Fruit fly (Drosophila melanogaster): ENCODE results near the gene Plzf.

Gene Plzf

dm6 chr2L:12020735-12021134, 28.0 kb downstream of the Plzf start, which contains the start of gene Wdr81:
Gene Wdr81, minus strand, starts transcription at chr2L:12020960.
- no peak for TF ChIP-seq usp (GFP tag; optimal IDR thresholded peaks at IDR 0.05)
- no peak for TF ChIP-seq Rel (GFP tag; optimal IDR thresholded peaks at IDR 0.05)
- TF ChIP-seq Rel (tag; optimal IDR thresholded peaks at IDR 0.05): peak; percentile 26

- peak; percentile 78 for TF ChIP-seq Hnf4 (GFP tag; optimal IDR thresholded peaks at IDR 0.05)
- TF ChIP-seq OdsH (GFP tag; optimal IDR thresholded peaks at IDR 0.05): peak; percentile 1
- peak; percentile 31 for TF ChIP-seq HLH106 (tag; optimal IDR thresholded peaks at IDR 0.05)
- TF ChIP-seq sv (GFP tag; optimal IDR thresholded peaks at IDR 0.05): no peak
- peak; percentile 83 for TF ChIP-seq psq (GFP tag; optimal IDR thresholded peaks at IDR 0.05)
- peak; percentile 4 for TF ChIP-seq woc (GFP tag; optimal IDR thresholded peaks at IDR 0.05)
- peak; percentile 27 to 31 for TF ChIP-seq dl (GFP tag; optimal IDR thresholded peaks at IDR 0.05; ENCODE audit: insufficient read depth in 1 of 2, partially characterized antibody in 2 of 2)
- TF ChIP-seq Rel (GFP tag; optimal IDR thresholded peaks at IDR 0.05): no peak
- peak; percentile 90 for TF ChIP-seq Rel (tag; optimal IDR thresholded peaks at IDR 0.05)
- peak; percentile 24 for TF ChIP-seq h (GFP tag; optimal IDR thresholded peaks at IDR 0.05)
- peak; percentile 6 for TF ChIP-seq Sp1 (GFP tag; optimal IDR thresholded peaks at IDR 0.05)
- no peak for TF ChIP-seq Hr83 (GFP tag; optimal IDR thresholded peaks at IDR 0.05; ENCODE audit: poor library complexity, severe bottlenecking)
- TF ChIP-seq Dfd (GFP tag; optimal IDR thresholded peaks at IDR 0.05): no peak
- peak; percentile 11 for TF ChIP-seq fru (GFP tag; optimal IDR thresholded peaks at IDR 0.05)
- peak in 1 of 2 experiments; percentile 9 for TF ChIP-seq foxo (GFP tag; optimal IDR thresholded peaks at IDR 0.05)
- no peak for TF ChIP-seq N (GFP tag; optimal IDR thresholded peaks at IDR 0.05)
- TF ChIP-seq CG32264 (GFP tag; optimal IDR thresholded peaks at IDR 0.05): no peak
Observed at dm6 chr2L:12013741-12014393, 34.9 kb downstream of the Plzf start.

dm6 chr2L:12013243-12013642, 35.5 kb downstream of the Plzf start:
- TF ChIP-seq foxo (GFP tag; optimal IDR thresholded peaks at IDR 0.05): no peak
- no peak for TF ChIP-seq br (GFP tag; optimal IDR thresholded peaks at IDR 0.05)
- TF ChIP-seq usp (GFP tag; optimal IDR thresholded peaks at IDR 0.05): no peak
- peak; percentile 5 for TF ChIP-seq sage (GFP tag; optimal IDR thresholded peaks at IDR 0.05)
- no peak for TF ChIP-seq dsf (GFP tag; optimal IDR thresholded peaks at IDR 0.05; ENCODE audit: borderline replicate concordance)
- TF ChIP-seq Sp1 (GFP tag; optimal IDR thresholded peaks at IDR 0.05): no peak
- no peak for TF ChIP-seq Mio (GFP tag; optimal IDR thresholded peaks at IDR 0.05)
- TF ChIP-seq ey (GFP tag; optimal IDR thresholded peaks at IDR 0.05): peak; percentile 48
- no peak for TF ChIP-seq psq (GFP tag; optimal IDR thresholded peaks at IDR 0.05)
- TF ChIP-seq HLH106 (tag; optimal IDR thresholded peaks at IDR 0.05): peak; percentile 28
- TF ChIP-seq h (GFP tag; optimal IDR thresholded peaks at IDR 0.05): peak; percentile 43
- TF ChIP-seq rgr (GFP tag; optimal IDR thresholded peaks at IDR 0.05): peak; percentile 40
- TF ChIP-seq CG9705 (GFP tag; optimal IDR thresholded peaks at IDR 0.05): peak; percentile 32
- TF ChIP-seq N (GFP tag; optimal IDR thresholded peaks at IDR 0.05): no peak
- no peak for TF ChIP-seq Myc (optimal IDR thresholded peaks at IDR 0.05)
- no peak for TF ChIP-seq CrebA (GFP tag; optimal IDR thresholded peaks at IDR 0.05; ENCODE audit: borderline replicate concordance)
- TF ChIP-seq Hnf4 (GFP tag; optimal IDR thresholded peaks at IDR 0.05): peak; percentile 26
- TF ChIP-seq Dfd (GFP tag; optimal IDR thresholded peaks at IDR 0.05): no peak
- TF ChIP-seq Hr83 (GFP tag; optimal IDR thresholded peaks at IDR 0.05; ENCODE audit: poor library complexity, severe bottlenecking): peak; percentile 55
- TF ChIP-seq fru (GFP tag; optimal IDR thresholded peaks at IDR 0.05): peak; percentile 46

- TF ChIP-seq Mio (GFP tag; optimal IDR thresholded peaks at IDR 0.05) (no peak), CG32264 (GFP tag; optimal IDR thresholded peaks at IDR 0.05) (peak; percentile 60), pan (optimal IDR thresholded peaks at IDR 0.05) (no peak), OdsH (GFP tag; optimal IDR thresholded peaks at IDR 0.05) (peak; percentile 74), woc (GFP tag; optimal IDR thresholded peaks at IDR 0.05) (peak; percentile 91), br (GFP tag; optimal IDR thresholded peaks at IDR 0.05) (peak; percentile 87), Hr78 (GFP tag; optimal IDR thresholded peaks at IDR 0.05) (no peak), Dif (GFP tag; optimal IDR thresholded peaks at IDR 0.05; ENCODE audit: partially characterized antibody) (no peak), Hr83 (GFP tag; optimal IDR thresholded peaks at IDR 0.05; ENCODE audit: poor library complexity, severe bottlenecking) (peak; percentile 98), Sp1 (GFP tag; optimal IDR thresholded peaks at IDR 0.05) (peak; percentile 68), dl (GFP tag; optimal IDR thresholded peaks at IDR 0.05; ENCODE audit: insufficient read depth in 1 of 2, partially characterized antibody in 2 of 2) (peak; percentile 69 to 78), N (GFP tag; optimal IDR thresholded peaks at IDR 0.05) (no peak), foxo (GFP tag; optimal IDR thresholded peaks at IDR 0.05) (peak; percentile 66 to 88), brk (GFP tag; optimal IDR thresholded peaks at IDR 0.05) (no peak), Dfd (GFP tag; optimal IDR thresholded peaks at IDR 0.05) (no peak), Myc (optimal IDR thresholded peaks at IDR 0.05) (no peak), rgr (GFP tag; optimal IDR thresholded peaks at IDR 0.05) (peak; percentile 66), CG9705 (GFP tag; optimal IDR thresholded peaks at IDR 0.05) (peak; percentile 57), fru (GFP tag; optimal IDR thresholded peaks at IDR 0.05) (peak; percentile 91), Abd-B (GFP tag; optimal IDR thresholded peaks at IDR 0.05) (no peak), GATAd (GFP tag; optimal IDR thresholded peaks at IDR 0.05) (no peak), CrebA (GFP tag; optimal IDR thresholded peaks at IDR 0.05; ENCODE audit: borderline replicate concordance) (no peak), ey (GFP tag; optimal IDR thresholded peaks at IDR 0.05) (peak; percentile 76), tai (GFP tag; optimal IDR thresholded peaks at IDR 0.05) (no peak), jim (GFP tag; optimal IDR thresholded peaks at IDR 0.05) (no peak), Hnf4 (GFP tag; optimal IDR thresholded peaks at IDR 0.05) (peak; percentile 73), Rel (GFP tag; optimal IDR thresholded peaks at IDR 0.05) (no peak), Rel (tag; optimal IDR thresholded peaks at IDR 0.05) (peak; percentile 94), sage (GFP tag; optimal IDR thresholded peaks at IDR 0.05) (no peak)
Observed at dm6 chr2L:12011682-12012655, 36.7 kb downstream of the Plzf start.

All from whole organism, wandering third instar larva.